Comparison of ENCODE assay signal across 5 worm cellular contexts in the genomic region with DNA sequence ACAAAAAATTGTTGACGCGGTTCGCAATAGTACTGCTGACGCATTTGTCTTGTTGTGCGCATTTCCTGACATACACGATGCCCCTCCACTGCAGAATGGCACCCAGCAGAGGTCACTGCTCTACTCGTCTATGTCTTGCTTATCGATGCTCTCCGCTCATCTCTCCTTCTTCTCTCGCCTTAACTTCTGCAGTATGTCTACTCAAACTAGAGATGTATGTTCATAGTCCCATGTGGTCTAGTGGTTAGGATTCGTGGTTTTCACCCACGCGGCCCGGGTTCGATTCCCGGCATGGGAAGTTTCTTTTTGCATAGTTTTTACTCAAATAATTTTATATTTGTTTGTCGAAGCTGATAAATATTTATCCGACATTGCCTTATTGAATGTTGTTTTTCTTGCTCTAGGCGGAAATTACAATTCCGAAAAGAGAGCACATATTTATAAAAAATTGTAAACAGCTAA.
TF ChIP-seq lines count a peak whose summit lies in the region.

TSS of gene C28G1.2 (plus strand) at position 130 of the 462 bp plus-strand sequence.

TF ChIP-seq in whole organism, L1 larva, 84 proteins besides CTCF, POLR2A, EP300 and RAD21 (continues in another document):
- TF ChIP-seq lin-13 (GFP tag; optimal IDR thresholded peaks at IDR 0.05; lab: Kevin White, UChicago) (peak; percentile 74), fos-1 (tag; optimal IDR thresholded peaks at IDR 0.05; lab: Kevin White, UChicago) (peak; percentile 76), hlh-4 (tag; optimal IDR thresholded peaks at IDR 0.05; lab: Kevin White, UChicago) (peak; percentile 47), nhr-85 (tag; lab: Kevin White, UChicago) (peak; percentile 96), Y116A8C.19 (tag; optimal IDR thresholded peaks at IDR 0.05; lab: Kevin White, UChicago; ENCODE audit: borderline replicate concordance) (no peak), jun-1 (tag; optimal IDR thresholded peaks at IDR 0.05; lab: Kevin White, UChicago) (peak; percentile 80), lin-35 (GFP tag; optimal IDR thresholded peaks at IDR 0.05; lab: Kevin White, UChicago) (peak; percentile 80 to 84), unc-30 (tag; optimal IDR thresholded peaks at IDR 0.05; lab: Kevin White, UChicago) (no peak), ztf-4 (tag; optimal IDR thresholded peaks at IDR 0.05; lab: Kevin White, UChicago) (peak; percentile 87), hlh-17 (GFP tag; optimal IDR thresholded peaks at IDR 0.05; lab: Kevin White, UChicago; ENCODE audit: borderline replicate concordance) (no peak), lin-39 (tag; optimal IDR thresholded peaks at IDR 0.05; lab: Kevin White, UChicago) (peak; percentile 80), C16A3.4 (tag; optimal IDR thresholded peaks at IDR 0.05; lab: Kevin White, UChicago) (peak; percentile 89), nhr-11 (tag; optimal IDR thresholded peaks at IDR 0.05; lab: Kevin White, UChicago) (peak; percentile 60), fkh-8 (tag; optimal IDR thresholded peaks at IDR 0.05; lab: Kevin White, UChicago) (peak; percentile 93), isw-1 (GFP tag; IDR thresholded peaks at IDR 0.05; lab: Robert Waterston, UW) (peak; percentile 83), C34B4.2 (tag; optimal IDR thresholded peaks at IDR 0.05; lab: Kevin White, UChicago) (no peak), pqm-1 (tag; optimal IDR thresholded peaks at IDR 0.05; lab: Kevin White, UChicago) (no peak)

TF ChIP-seq in whole organism, L3 larva, 47 proteins besides CTCF, POLR2A, EP300 and RAD21 (continues in another document):
- peak; percentile 83 for TF ChIP-seq ceh-82 (tag; optimal IDR thresholded peaks at IDR 0.05; lab: Kevin White, UChicago)
- peak; percentile 80 for TF ChIP-seq nfya-1 (tag; optimal IDR thresholded peaks at IDR 0.05; lab: Kevin White, UChicago; ENCODE audit: insufficient read depth)
- peak; percentile 85 for TF ChIP-seq skn-1 (tag; optimal IDR thresholded peaks at IDR 0.05; lab: Kevin White, UChicago)
- peak; percentile 76 for TF ChIP-seq lin-15B (tag; optimal IDR thresholded peaks at IDR 0.05; lab: Kevin White, UChicago)
- no peak for TF ChIP-seq ZK546.5 (tag; optimal IDR thresholded peaks at IDR 0.05; lab: Kevin White, UChicago)
- TF ChIP-seq zag-1 (tag; optimal IDR thresholded peaks at IDR 0.05; lab: Kevin White, UChicago): peak; percentile 53
- peak; percentile 87 for TF ChIP-seq sea-2 (GFP tag; optimal IDR thresholded peaks at IDR 0.05; lab: Kevin White, UChicago)
- TF ChIP-seq egl-5 (tag; optimal IDR thresholded peaks at IDR 0.05; lab: Kevin White, UChicago): peak; percentile 77
- no peak for TF ChIP-seq ama-1 (optimal IDR thresholded peaks at IDR 0.05; lab: Kevin White, UChicago)
- TF ChIP-seq elt-2 (tag; optimal IDR thresholded peaks at IDR 0.05; lab: Kevin White, UChicago): peak; percentile 40
- peak; percentile 94 for TF ChIP-seq tbx-2 (tag; optimal IDR thresholded peaks at IDR 0.05; lab: Kevin White, UChicago)
- peak; percentile 73 for TF ChIP-seq nhr-76 (tag; optimal IDR thresholded peaks at IDR 0.05; lab: Kevin White, UChicago)
- no peak for TF ChIP-seq fos-1 (tag; optimal IDR thresholded peaks at IDR 0.05; lab: Kevin White, UChicago)
- no peak for TF ChIP-seq unc-39 (tag; optimal IDR thresholded peaks at IDR 0.05; lab: Kevin White, UChicago)
- peak; percentile 74 for TF ChIP-seq nhr-77 (tag; optimal IDR thresholded peaks at IDR 0.05; lab: Kevin White, UChicago)
- peak; percentile 88 for TF ChIP-seq egl-27 (tag; optimal IDR thresholded peaks at IDR 0.05; lab: Kevin White, UChicago)
- TF ChIP-seq R02D3.7 (tag; optimal IDR thresholded peaks at IDR 0.05; lab: Kevin White, UChicago): peak; percentile 78
- peak; percentile 67 for TF ChIP-seq mdl-1 (tag; optimal IDR thresholded peaks at IDR 0.05; lab: Kevin White, UChicago)

TF ChIP-seq in whole organism, early embryonic, 17 proteins besides CTCF, POLR2A, EP300 and RAD21:
- TF ChIP-seq ets-7 (tag; optimal IDR thresholded peaks at IDR 0.05; lab: Kevin White, UChicago) (peak; percentile 89), ceh-36 (tag; optimal IDR thresholded peaks at IDR 0.05; lab: Kevin White, UChicago) (peak; percentile 96), pes-1 (GFP tag; IDR thresholded peaks at IDR 0.05; lab: Robert Waterston, UW) (peak; percentile 97), tbx-11 (GFP tag; IDR thresholded peaks at IDR 0.05; lab: Robert Waterston, UW) (peak; percentile 95), aly-1 (tag; optimal IDR thresholded peaks at IDR 0.05; lab: Kevin White, UChicago) (peak; percentile 93), hmg-4 (GFP tag; optimal IDR thresholded peaks at IDR 0.05; lab: Kevin White, UChicago) (peak; percentile 99), ama-1 (optimal IDR thresholded peaks at IDR 0.05; lab: Kevin White, UChicago) (no peak), tbx-37 (GFP tag; conservative IDR thresholded peaks at IDR 0.05; lab: Robert Waterston, UW) (peak; percentile 99), ceh-13 (GFP tag; optimal IDR thresholded peaks at IDR 0.05; lab: Kevin White, UChicago) (peak; percentile 96), hnd-1 (tag; optimal IDR thresholded peaks at IDR 0.05; lab: Kevin White, UChicago) (peak; percentile 94), sea-1 (GFP tag; conservative IDR thresholded peaks at IDR 0.05; lab: Robert Waterston, UW) (peak; percentile 98), scrt-1 (GFP tag; IDR thresholded peaks at IDR 0.05; lab: Robert Waterston, UW) (peak; percentile 99), tra-4 (tag; optimal IDR thresholded peaks at IDR 0.05; lab: Kevin White, UChicago) (peak; percentile 95), hmbx-1 (tag; optimal IDR thresholded peaks at IDR 0.05; lab: Kevin White, UChicago) (peak; percentile 86), B0310.2 (tag; optimal IDR thresholded peaks at IDR 0.05; lab: Kevin White, UChicago) (peak; percentile 96), F13C5.2 (tag; optimal IDR thresholded peaks at IDR 0.05; lab: Kevin White, UChicago) (peak; percentile 98), flt-1 (GFP tag; IDR thresholded peaks at IDR 0.05; lab: Robert Waterston, UW) (peak; percentile 98)

TF ChIP-seq in whole organism, midembryonic, 9 proteins besides CTCF, POLR2A, EP300 and RAD21:
- TF ChIP-seq ref-1 (GFP tag; conservative IDR thresholded peaks at IDR 0.05; lab: Robert Waterston, UW): peak; percentile 96
- TF ChIP-seq flt-1 (GFP tag; IDR thresholded peaks at IDR 0.05; lab: Robert Waterston, UW): peak; percentile 99
- peak; percentile 98 for TF ChIP-seq ztf-23 (GFP tag; IDR thresholded peaks at IDR 0.05; lab: Robert Waterston, UW)
- peak; percentile 86 for TF ChIP-seq med-1 (GFP tag; optimal IDR thresholded peaks at IDR 0.05; lab: Kevin White, UChicago; ENCODE audit: insufficient read depth)
- peak; percentile 97 for TF ChIP-seq T22C8.4 (GFP tag; IDR thresholded peaks at IDR 0.05; lab: Robert Waterston, UW)
- peak; percentile 97 for TF ChIP-seq ztf-29 (GFP tag; IDR thresholded peaks at IDR 0.05; lab: Robert Waterston, UW)
- TF ChIP-seq klf-2 (GFP tag; conservative IDR thresholded peaks at IDR 0.05; lab: Robert Waterston, UW): peak; percentile 95
- TF ChIP-seq tab-1 (GFP tag; IDR thresholded peaks at IDR 0.05; lab: Robert Waterston, UW): peak; percentile 98
- peak; percentile 93 for TF ChIP-seq cog-1 (tag; optimal IDR thresholded peaks at IDR 0.05; lab: Kevin White, UChicago)

TF ChIP-seq in whole organism, young adult, 124 proteins besides CTCF, POLR2A, EP300 and RAD21 (continues in another document):
- TF ChIP-seq Y56A3A.18 (GFP tag; IDR thresholded peaks at IDR 0.05; lab: Robert Waterston, UW) (peak; percentile 94), F55B11.4 (tag; optimal IDR thresholded peaks at IDR 0.05; lab: Kevin White, UChicago; ENCODE audit: borderline replicate concordance, insufficient read depth) (no peak), snpc-4 (GFP tag; optimal IDR thresholded peaks at IDR 0.05; lab: Kevin White, UChicago) (peak; percentile 75), snpc-4 (tag; optimal IDR thresholded peaks at IDR 0.05; lab: Kevin White, UChicago) (peak; percentile 30 to 78 (median 76)), lin-54 (GFP tag; optimal IDR thresholded peaks at IDR 0.05; lab: Kevin White, UChicago) (peak; percentile 68), ceh-79 (tag; optimal IDR thresholded peaks at IDR 0.05; lab: Kevin White, UChicago) (peak; percentile 79), mcd-1 (GFP tag; IDR thresholded peaks at IDR 0.05; lab: Robert Waterston, UW) (no peak; the same call in 1 of the 2 replicates), dpff-1 (tag; optimal IDR thresholded peaks at IDR 0.05; lab: Kevin White, UChicago) (no peak), nhr-80 (tag; optimal IDR thresholded peaks at IDR 0.05; lab: Kevin White, UChicago) (peak; percentile 68), F57A8.1 (GFP tag; optimal IDR thresholded peaks at IDR 0.05; lab: Kevin White, UChicago) (peak; percentile 88), ztf-22 (GFP tag; optimal IDR thresholded peaks at IDR 0.05; lab: Kevin White, UChicago) (peak; percentile 83), nhr-179 (tag; optimal IDR thresholded peaks at IDR 0.05; lab: Kevin White, UChicago) (peak; percentile 17), Y53G8AR.9 (GFP tag; conservative IDR thresholded peaks at IDR 0.05; lab: Robert Waterston, UW) (peak; percentile 68; the same call in 1 of the 2 replicates), xnd-1 (tag; optimal IDR thresholded peaks at IDR 0.05; lab: Kevin White, UChicago) (no peak), lin-40 (tag; optimal IDR thresholded peaks at IDR 0.05; lab: Kevin White, UChicago) (peak; percentile 96), madf-3 (GFP tag; IDR thresholded peaks at IDR 0.05; lab: Robert Waterston, UW) (peak; percentile 76; the same call in 1 of the 2 replicates), F22D6.2 (tag; optimal IDR thresholded peaks at IDR 0.05; lab: Kevin White, UChicago) (peak; percentile 64), T07F8.4 (tag; optimal IDR thresholded peaks at IDR 0.05; lab: Kevin White, UChicago) (peak; percentile 90), C17E4.6 (GFP tag; IDR thresholded peaks at IDR 0.05; lab: Robert Waterston, UW) (0 out of 2 replicates have a peak, but pooled peaks have one; percentile 39), somi-1 (GFP tag; optimal IDR thresholded peaks at IDR 0.05; lab: Kevin White, UChicago) (peak; percentile 86), die-1 (tag; optimal IDR thresholded peaks at IDR 0.05; lab: Kevin White, UChicago) (peak; percentile 97), dox-1 (GFP tag; IDR thresholded peaks at IDR 0.05; lab: Robert Waterston, UW) (peak; percentile 93), unc-130 (GFP tag; optimal IDR thresholded peaks at IDR 0.05; lab: Kevin White, UChicago) (peak; percentile 88), ceh-58 (GFP tag; IDR thresholded peaks at IDR 0.05; lab: Robert Waterston, UW) (0 out of 2 replicates have a peak, but pooled peaks have one; percentile 83), lin-35 (GFP tag; optimal IDR thresholded peaks at IDR 0.05; lab: Kevin White, UChicago) (peak in 2 of 3 experiments; percentile 59 to 83), let-526 (GFP tag; IDR thresholded peaks at IDR 0.05; lab: Robert Waterston, UW) (peak; percentile 76; the same call in 1 of the 2 replicates), atf-7 (tag; optimal IDR thresholded peaks at IDR 0.05; lab: Kevin White, UChicago) (peak; percentile 89), ztf-6 (GFP tag; IDR thresholded peaks at IDR 0.05; lab: Robert Waterston, UW) (peak; percentile 81), T26A5.8 (tag; optimal IDR thresholded peaks at IDR 0.05; lab: Kevin White, UChicago) (peak; percentile 92), lin-26 (GFP tag; IDR thresholded peaks at IDR 0.05; lab: Robert Waterston, UW) (peak; percentile 99)

Comparison
In these comparisons a context has a peak if more than half of its experiments do, and no peak if none do; other contexts are left out.
1. Of the 8 proteins assayed by ChIP-seq in both whole organism, young adult and whole organism, L1 larva: peak only in whole organism, young adult: none; only in whole organism, L1 larva: none; in both: ama-1, dpl-1, efl-1, lin-35, nhr-90, snpc-4 and 1 more; in neither: 1.